Worm (Caenorhabditis elegans): ENCODE results near the gene alp-1.
A peak's percentile ranks its signal among the peaks of the same experiment; 100 is the strongest.

alp-1 gene

DNA sequence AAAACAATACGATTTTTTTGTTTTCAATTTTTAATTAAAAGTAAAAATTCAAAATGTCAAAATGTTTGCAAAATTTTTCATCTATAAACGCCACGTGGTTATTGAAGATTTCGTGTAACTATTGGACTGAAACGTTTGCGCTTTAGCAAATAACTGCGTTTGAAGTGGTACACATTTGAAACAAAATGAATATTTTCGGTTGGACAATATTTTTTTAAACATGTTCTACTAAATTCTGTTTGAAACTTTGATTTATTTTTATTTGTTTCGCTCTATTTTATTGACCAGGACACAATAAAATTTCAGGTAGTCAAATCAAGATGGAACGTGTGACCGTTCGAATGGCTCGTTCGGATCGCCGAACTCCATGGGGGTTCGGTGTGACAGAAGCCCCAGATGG is at the start of gene alp-1:
TSS of gene alp-1 (plus strand) at position 301 of the 400 bp plus-strand sequence.
- TF ChIP-seq zip-5 (tag; optimal IDR thresholded peaks at IDR 0.05) (no peak), che-1 (tag; optimal IDR thresholded peaks at IDR 0.05) (no peak), ceh-31 (tag; optimal IDR thresholded peaks at IDR 0.05) (no peak), ceh-34 (tag; optimal IDR thresholded peaks at IDR 0.05) (no peak), pqm-1 (tag; optimal IDR thresholded peaks at IDR 0.05) (no peak), pha-2 (tag; optimal IDR thresholded peaks at IDR 0.05) (no peak), K09A11.1 (tag; optimal IDR thresholded peaks at IDR 0.05; ENCODE audit: insufficient read depth) (no peak), ets-4 (tag; optimal IDR thresholded peaks at IDR 0.05) (no peak), ceh-24 (tag; optimal IDR thresholded peaks at IDR 0.05) (no peak), unc-3 (GFP tag; conservative IDR thresholded peaks at IDR 0.05) (no peak), unc-3 (tag; optimal IDR thresholded peaks at IDR 0.05) (no peak), nhr-11 (tag; optimal IDR thresholded peaks at IDR 0.05) (no peak), rnt-1 (tag; optimal IDR thresholded peaks at IDR 0.05) (no peak), mec-3 (tag; optimal IDR thresholded peaks at IDR 0.05; ENCODE audit: borderline replicate concordance) (no peak), ref-2 (tag; optimal IDR thresholded peaks at IDR 0.05) (no peak), ama-1 (optimal IDR thresholded peaks at IDR 0.05) (no peak), fax-1 (tag; optimal IDR thresholded peaks at IDR 0.05) (no peak), unc-55 (GFP tag; optimal IDR thresholded peaks at IDR 0.05) (no peak)

ce11 chrIV:8807327-8807726 is 45.0 kb upstream of the alp-1 start:
- no peak for TF ChIP-seq ceh-22 (tag; optimal IDR thresholded peaks at IDR 0.05)
- TF ChIP-seq ceh-31 (tag; optimal IDR thresholded peaks at IDR 0.05): no peak
- no peak for TF ChIP-seq mec-3 (tag; optimal IDR thresholded peaks at IDR 0.05; ENCODE audit: borderline replicate concordance)
- TF ChIP-seq ets-4 (tag; optimal IDR thresholded peaks at IDR 0.05): no peak
- TF ChIP-seq hlh-30 (tag; optimal IDR thresholded peaks at IDR 0.05; ENCODE audit: insufficient read depth): no peak
- no peak for TF ChIP-seq C08G9.2 (tag; optimal IDR thresholded peaks at IDR 0.05)
- TF ChIP-seq K09A11.1 (tag; optimal IDR thresholded peaks at IDR 0.05; ENCODE audit: insufficient read depth): no peak
- no peak for TF ChIP-seq ceh-34 (tag; optimal IDR thresholded peaks at IDR 0.05)
- TF ChIP-seq tbx-2 (tag; optimal IDR thresholded peaks at IDR 0.05): no peak
- no peak for TF ChIP-seq ceh-9 (tag; optimal IDR thresholded peaks at IDR 0.05)
- no peak for TF ChIP-seq ceh-19 (GFP tag; optimal IDR thresholded peaks at IDR 0.05)
- no peak for TF ChIP-seq hlh-6 (tag; optimal IDR thresholded peaks at IDR 0.05)
- no peak for TF ChIP-seq syd-9 (tag; optimal IDR thresholded peaks at IDR 0.05)
- TF ChIP-seq ceh-2 (tag; optimal IDR thresholded peaks at IDR 0.05): no peak
- TF ChIP-seq npax-4 (tag; optimal IDR thresholded peaks at IDR 0.05): no peak
- no peak for TF ChIP-seq elt-4 (tag; optimal IDR thresholded peaks at IDR 0.05)
- no peak for TF ChIP-seq pha-4 (tag; optimal IDR thresholded peaks at IDR 0.05)
- no peak for TF ChIP-seq che-1 (tag; optimal IDR thresholded peaks at IDR 0.05)
- no peak for TF ChIP-seq dmd-4 (tag; optimal IDR thresholded peaks at IDR 0.05; ENCODE audit: borderline replicate concordance)

DNA sequence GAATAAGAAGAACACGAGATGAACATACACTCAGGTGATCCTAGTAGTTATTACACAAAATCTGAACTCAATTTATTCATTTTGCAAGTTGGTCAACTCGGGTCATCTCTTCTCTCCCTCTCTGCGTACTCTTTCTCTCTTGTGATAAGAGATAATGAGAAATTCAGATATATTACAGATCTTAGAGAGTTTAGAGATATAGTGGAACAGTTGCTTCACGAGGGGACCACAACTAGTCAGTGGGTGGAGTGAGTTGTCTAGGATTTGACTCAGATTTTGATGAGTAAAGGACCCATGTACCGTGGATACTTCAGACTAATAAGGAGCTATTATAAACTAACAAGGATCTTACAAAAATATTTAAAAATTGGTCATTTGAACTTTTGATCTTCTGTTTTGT is 38.7 kb upstream of the alp-1 start, which contains the start of gene exc-5:
TSS of gene exc-5 (minus strand) at position 57 of the 400 bp plus-strand sequence.
- peak; percentile 75 for TF ChIP-seq unc-55 (GFP tag; optimal IDR thresholded peaks at IDR 0.05)
- TF ChIP-seq sox-2 (GFP tag; IDR thresholded peaks at IDR 0.05): no peak

ce11 chrIV:8815162-8815561 is 37.1 kb upstream of the alp-1 start:
- TF ChIP-seq tbx-2 (tag; optimal IDR thresholded peaks at IDR 0.05): no peak
- TF ChIP-seq lim-6 (tag; optimal IDR thresholded peaks at IDR 0.05): no peak
- no peak for TF ChIP-seq unc-55 (GFP tag; optimal IDR thresholded peaks at IDR 0.05)
- no peak for TF ChIP-seq fkh-10 (GFP tag; optimal IDR thresholded peaks at IDR 0.05)
- no peak for TF ChIP-seq mec-3 (tag; optimal IDR thresholded peaks at IDR 0.05; ENCODE audit: borderline replicate concordance)
- TF ChIP-seq ceh-34 (tag; optimal IDR thresholded peaks at IDR 0.05): no peak
- no peak for TF ChIP-seq ceh-6 (GFP tag; optimal IDR thresholded peaks at IDR 0.05)
- TF ChIP-seq K02D7.2 (tag; optimal IDR thresholded peaks at IDR 0.05): no peak
- TF ChIP-seq ceh-9 (tag; optimal IDR thresholded peaks at IDR 0.05): no peak
- TF ChIP-seq K09A11.1 (tag; optimal IDR thresholded peaks at IDR 0.05; ENCODE audit: insufficient read depth): no peak
- no peak for TF ChIP-seq ttx-3 (tag; optimal IDR thresholded peaks at IDR 0.05)
- no peak for TF ChIP-seq unc-86 (tag; optimal IDR thresholded peaks at IDR 0.05)
- no peak for TF ChIP-seq C38D4.7 (GFP tag; optimal IDR thresholded peaks at IDR 0.05)
- no peak for TF ChIP-seq fax-1 (tag; optimal IDR thresholded peaks at IDR 0.05)
- no peak for TF ChIP-seq sox-2 (GFP tag; IDR thresholded peaks at IDR 0.05)
